Fruit fly (Drosophila melanogaster) Kc167 (cell line): ENCODE measurements around the gene sd.
"Not testable (repeated sequence)": the region's sequence is repeated elsewhere in the genome, so short reads cannot be mapped to it uniquely, and the experiment has no call there.

ENCODE experiments used
- Myc ChIP-seq: fragments of >200 bp; optimal IDR thresholded peaks from 2 replicates; lab custom pipeline; 2017; ENCODE audit warnings: missing external identifiers
- Sin3A ChIP-seq: fragments of >200 bp; optimal IDR thresholded peaks from 2 replicates; lab custom pipeline; 2018; ENCODE audit warnings: missing external identifiers
- h ChIP-seq: fragments of >200 bp; optimal IDR thresholded peaks from 3 replicates; lab custom pipeline; 2018; ENCODE audit warnings: missing external identifiers
- insv ChIP-seq: fragments of >200 bp; optimal IDR thresholded peaks from 3 replicates; lab custom pipeline; 2018; ENCODE audit warnings: missing external identifiers
- psq ChIP-seq: fragments of >200 bp; optimal IDR thresholded peaks from 2 replicates; lab custom pipeline; 2017; ENCODE audit warnings: missing external identifiers
- ttk ChIP-seq: sonication (Bioruptor generic); optimal IDR thresholded peaks from 2 replicates; lab custom pipeline; 2017; ENCODE audit warnings: missing external identifiers

The sd gene

dm6 chrX:15783610-15784009 lies 20.6 kb upstream of the sd start, which contains the start of gene Efhc1.1:
TSS of gene Efhc1.1 (minus strand) at chrX:15783710.
- TF ChIP-seq psq (no peak), h (lab: Kevin White, UChicago) (no peak), insv (lab: Kevin White, UChicago) (no peak), ttk (lab: Kevin White, UChicago) (no peak), Sin3A (lab: Kevin White, UChicago) (no peak), Myc (lab: Kevin White, UChicago) (no peak)

- no peak for TF ChIP-seq Sin3A (lab: Kevin White, UChicago)
- no peak for TF ChIP-seq ttk (lab: Kevin White, UChicago)
- TF ChIP-seq insv (lab: Kevin White, UChicago): no peak
- no peak for TF ChIP-seq h (lab: Kevin White, UChicago)
- TF ChIP-seq Myc (lab: Kevin White, UChicago): no peak
- TF ChIP-seq psq: no peak
These were observed 18.5 kb upstream of the sd start, which contains the start of the genes Paf-AHalpha and mRpS30 for dm6 chrX:15785429-15786239. TSS of gene Paf-AHalpha (minus strand) at chrX:15785583. TSS of gene mRpS30 (plus strand) at chrX:15786047.

dm6 chrX:15786242-15786641 lies 17.9 kb upstream of the sd start:
- no peak for TF ChIP-seq ttk (lab: Kevin White, UChicago)
- TF ChIP-seq insv (lab: Kevin White, UChicago): no peak
- no peak for TF ChIP-seq psq
- TF ChIP-seq h (lab: Kevin White, UChicago): no peak
- TF ChIP-seq Sin3A (lab: Kevin White, UChicago): no peak
- TF ChIP-seq Myc (lab: Kevin White, UChicago): no peak

DNA sequence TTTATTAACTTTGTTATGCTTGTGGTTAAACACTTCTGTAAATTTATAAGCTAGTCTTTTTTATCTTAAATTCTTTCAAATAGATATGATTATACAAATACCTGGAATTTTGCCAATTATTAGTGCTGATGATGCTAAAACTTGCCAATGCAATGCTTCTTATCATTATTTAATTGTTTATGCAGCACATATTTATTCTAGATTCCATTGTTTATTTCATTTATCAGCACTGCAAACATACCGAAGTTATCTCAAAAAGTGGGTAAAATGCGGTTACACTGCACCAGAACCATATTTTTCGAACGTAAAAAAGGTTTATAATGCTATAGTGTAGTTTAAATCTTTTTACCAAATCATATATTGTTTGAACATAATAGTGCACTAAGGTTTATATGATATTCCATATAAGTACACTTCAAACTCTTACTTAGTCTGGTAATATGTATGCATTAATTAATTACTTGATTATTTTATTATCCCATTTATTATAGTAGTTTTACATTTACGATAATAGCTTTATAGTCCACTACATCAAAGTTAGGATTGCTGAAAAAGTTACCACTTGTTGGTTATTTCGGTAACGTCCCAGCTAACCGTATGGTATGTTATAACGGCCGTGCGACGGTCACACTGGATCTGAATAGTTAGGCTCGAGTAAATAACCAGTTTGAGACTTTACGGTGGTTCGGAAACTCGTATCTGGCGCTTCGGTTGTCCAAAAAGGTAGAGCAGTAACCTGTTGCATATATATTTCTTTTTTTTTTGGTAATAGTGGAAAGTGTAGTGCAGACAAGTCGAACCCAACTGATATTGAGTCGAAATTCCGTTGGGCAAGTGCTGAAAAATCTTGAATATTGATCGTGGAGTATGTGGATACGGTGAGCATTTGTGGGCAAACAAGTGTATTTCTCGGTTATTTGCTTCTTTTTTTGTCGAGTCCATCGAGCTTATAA lies 15.7 kb upstream of the sd start, which contains the start of gene Rhp:
Gene Rhp, plus strand, starts transcription at position 663 of the 953 bp plus-strand sequence.
- TF ChIP-seq Myc (lab: Kevin White, UChicago): no peak
- no peak for TF ChIP-seq insv (lab: Kevin White, UChicago)
- no peak for TF ChIP-seq h (lab: Kevin White, UChicago)
- no peak for TF ChIP-seq Sin3A (lab: Kevin White, UChicago)
- TF ChIP-seq ttk (lab: Kevin White, UChicago): no peak
- no peak for TF ChIP-seq psq

DNA sequence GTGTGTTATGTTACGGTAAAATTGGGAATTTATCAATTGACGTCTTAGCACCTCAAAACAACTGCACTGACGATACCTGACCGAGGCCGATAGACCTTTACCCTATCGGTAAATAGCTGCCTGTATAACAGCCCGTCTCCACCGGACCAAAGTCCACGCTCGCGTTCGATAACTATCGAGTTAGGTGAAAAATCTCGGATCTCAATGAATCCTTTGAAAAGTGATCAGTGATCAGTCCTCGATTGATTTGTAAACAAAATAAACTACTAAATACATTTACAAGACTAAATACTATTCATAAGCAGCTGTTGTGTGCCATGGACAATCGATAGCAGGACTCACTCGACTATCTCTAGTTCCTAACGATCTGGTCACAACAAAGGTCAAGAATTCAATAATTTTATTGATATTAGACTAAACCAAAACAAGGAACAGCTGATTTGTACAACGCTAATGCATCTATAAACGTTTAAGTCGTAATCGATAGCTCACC lies 8.2 kb upstream of the sd start, which contains the start of gene sordd1:
Gene sordd1, minus strand, starts transcription at position 78 of the 493 bp plus-strand sequence.
- not testable (repeated sequence) for TF ChIP-seq Sin3A (lab: Kevin White, UChicago); psq; h (lab: Kevin White, UChicago)

- not testable (repeated sequence) for TF ChIP-seq ttk, Sin3A, insv (lab: Kevin White, UChicago)
These were observed 5.0 kb upstream of the sd start, which contains the start of the genes sordd2 and CG15602 for dm6 chrX:15799085-15799557. TSS of gene sordd2 (minus strand) at chrX:15799162. TSS of gene CG15602 (plus strand) at chrX:15799426.

DNA sequence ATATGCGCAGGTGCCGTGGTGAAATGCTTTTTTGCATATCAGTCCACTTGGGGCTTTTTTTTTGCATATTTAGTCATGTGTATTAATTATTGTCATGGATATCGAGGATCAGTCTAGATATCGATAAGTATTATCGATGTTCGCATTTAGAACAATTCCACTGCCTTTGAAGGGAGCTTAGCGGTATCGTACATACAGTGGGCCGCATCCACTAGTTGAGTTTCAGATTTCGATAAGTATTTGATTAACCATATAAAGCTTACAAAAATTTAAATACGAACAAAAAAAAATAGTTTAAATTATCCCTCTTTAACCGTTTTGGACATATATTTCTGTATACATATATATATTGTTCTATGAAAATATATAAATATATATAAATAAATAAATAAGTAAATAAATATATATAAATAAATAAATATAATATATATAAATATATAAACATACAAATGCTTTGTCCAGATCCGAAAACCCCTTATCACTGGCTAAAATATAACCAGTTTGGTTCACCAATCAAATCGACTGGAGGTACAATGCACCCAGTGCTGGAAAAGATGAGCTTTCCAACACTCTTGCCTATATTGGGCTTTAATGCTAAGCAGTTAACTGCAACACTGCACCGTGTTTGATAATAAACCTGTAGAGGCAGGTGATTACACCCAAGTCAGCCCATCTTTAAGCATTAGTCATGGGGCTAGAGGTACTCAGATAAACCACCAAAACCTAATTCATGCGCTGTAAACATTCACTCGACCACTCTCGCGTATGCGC lies 1.1 kb upstream of the sd start:
- TF ChIP-seq ttk (lab: Kevin White, UChicago): no peak
- TF ChIP-seq h (lab: Kevin White, UChicago): no peak
- no peak for TF ChIP-seq Sin3A (lab: Kevin White, UChicago)
- no peak for TF ChIP-seq insv (lab: Kevin White, UChicago)
- no peak for TF ChIP-seq Myc (lab: Kevin White, UChicago)
- TF ChIP-seq psq: no peak

- TF ChIP-seq insv (lab: Kevin White, UChicago): no peak
These were observed 620 bp downstream of the sd start for dm6 chrX:15804790-15805189.

dm6 chrX:15805523-15805922 lies 1.4 kb downstream of the sd start:
- no peak for TF ChIP-seq insv (lab: Kevin White, UChicago)

DNA sequence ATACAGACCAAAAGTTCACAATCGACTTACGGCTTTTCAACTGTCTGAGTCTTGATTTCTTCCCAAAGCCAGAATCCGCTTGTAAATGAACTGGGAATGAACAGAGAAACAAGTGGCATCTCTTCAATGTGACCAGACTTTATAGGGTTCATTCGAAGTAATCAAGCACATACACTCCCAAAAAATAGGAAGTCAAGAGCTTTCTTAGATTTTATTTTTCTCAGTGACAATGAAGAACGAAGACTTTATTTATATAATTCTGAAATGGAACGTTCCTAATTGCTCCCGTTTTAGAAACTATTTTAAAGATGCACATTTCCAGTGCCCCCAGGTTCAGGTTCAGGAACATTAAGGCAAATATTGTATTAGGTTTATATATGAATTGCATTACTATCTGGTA lies 3.7 kb downstream of the sd start:
- TF ChIP-seq psq (no peak), insv (lab: Kevin White, UChicago) (no peak), Sin3A (lab: Kevin White, UChicago) (no peak), h (lab: Kevin White, UChicago) (no peak)

DNA sequence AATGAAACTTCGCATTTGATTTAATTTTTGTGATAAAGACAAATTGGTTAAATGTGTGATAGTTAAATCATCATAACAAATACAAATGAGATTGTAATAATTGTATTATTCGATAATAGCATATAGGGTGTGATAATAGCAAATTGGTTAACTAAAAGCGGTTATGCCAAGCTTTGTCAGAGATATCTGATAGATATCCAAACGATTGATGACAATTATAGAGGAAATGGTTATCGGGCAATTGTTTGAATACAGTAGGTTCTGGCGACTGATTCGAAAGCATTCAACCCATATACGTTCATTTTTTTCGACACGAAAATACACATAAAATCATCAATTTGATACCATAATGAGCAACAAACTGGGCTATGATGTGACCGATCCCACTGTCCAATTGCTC lies 5.1 kb downstream of the sd start, which contains the start of gene CG8509:
Gene CG8509, plus strand, starts transcription at position 301 of the 400 bp plus-strand sequence.
- no peak for TF ChIP-seq psq
- no peak for TF ChIP-seq h (lab: Kevin White, UChicago)
- no peak for TF ChIP-seq Sin3A (lab: Kevin White, UChicago)
- TF ChIP-seq Myc (lab: Kevin White, UChicago): no peak
- no peak for TF ChIP-seq ttk (lab: Kevin White, UChicago)
- TF ChIP-seq insv (lab: Kevin White, UChicago): no peak
